Worm (Caenorhabditis elegans) whole organism, early embryonic: Measurements from ENCODE around the gene nhr-142.
"Not testable (repeated sequence)": the region's sequence is repeated elsewhere in the genome, so short reads cannot be mapped to it uniquely, and the experiment has no call there.

Source experiments
- B0310.2 ChIP-seq: sonication (generic microtip); optimal IDR thresholded peaks from 2 replicates; lab custom pipeline; 2016; ENCODE audit warnings: mild to moderate bottlenecking, missing genetic modification characterization, missing compliant biosample characterization
- F13C5.2 ChIP-seq: sonication (generic microtip); optimal IDR thresholded peaks from 2 replicates; lab custom pipeline; 2017; ENCODE audit warnings: mild to moderate bottlenecking, missing genetic modification characterization, inconsistent platforms, missing compliant biosample characterization
- aly-1 ChIP-seq: sonication (generic microtip); optimal IDR thresholded peaks from 2 replicates; lab custom pipeline; 2016; ENCODE audit warnings: missing genetic modification characterization, missing compliant biosample characterization
- ama-1 ChIP-seq: fragments of 150-350 bp; optimal IDR thresholded peaks from 2 replicates; lab custom pipeline; 2014
- ceh-13 ChIP-seq: fragments of 200-800 bp; sonication (Bioruptor generic); optimal IDR thresholded peaks from 2 replicates; lab custom pipeline; 2018; ENCODE audit warnings: mild to moderate bottlenecking, missing genetic modification characterization, missing compliant biosample characterization
- ceh-36 ChIP-seq: sonication (generic microtip); optimal IDR thresholded peaks from 2 replicates; lab custom pipeline; 2016; ENCODE audit warnings: missing genetic modification characterization, inconsistent platforms, missing compliant biosample characterization
- ets-7 ChIP-seq: sonication (generic microtip); optimal IDR thresholded peaks from 2 replicates; lab custom pipeline; 2016; ENCODE audit warnings: missing genotype, missing genetic modification characterization, missing compliant biosample characterization
- flt-1 ChIP-seq: fragments of 200-800 bp; sonication (Bioruptor generic); IDR thresholded peaks from 2 replicates; pipeline ENCODE4 v1.3.6; 2022; ENCODE audit warnings: missing genetic modification characterization, missing compliant biosample characterization
- hmbx-1 ChIP-seq: sonication (generic microtip); optimal IDR thresholded peaks from 2 replicates; lab custom pipeline; 2016; ENCODE audit warnings: mild to moderate bottlenecking, missing genetic modification characterization, missing compliant biosample characterization
- hmg-4 ChIP-seq: fragments of 200-800 bp; sonication (Bioruptor generic); optimal IDR thresholded peaks from 2 replicates; lab custom pipeline; 2018; ENCODE audit warnings: mild to moderate bottlenecking, missing genetic modification characterization, missing compliant biosample characterization
- hnd-1 ChIP-seq: sonication (generic microtip); optimal IDR thresholded peaks from 2 replicates; lab custom pipeline; 2016; ENCODE audit warnings: missing genetic modification characterization, missing compliant biosample characterization
- pes-1 ChIP-seq: fragments of 200-800 bp; sonication (Bioruptor generic); IDR thresholded peaks from 2 replicates; pipeline ENCODE4 v1.3.6; 2022; ENCODE audit warnings: missing genetic modification reagents, missing genetic modification characterization, missing compliant biosample characterization
- scrt-1 ChIP-seq: fragments of 200-800 bp; sonication (Bioruptor generic); IDR thresholded peaks from 2 replicates; pipeline ENCODE4 v1.3.6; 2022; ENCODE audit warnings: missing genetic modification characterization, missing compliant biosample characterization
- sea-1 ChIP-seq: fragments of 200-800 bp; sonication (Bioruptor generic); conservative IDR thresholded peaks from 2 replicates; pipeline ENCODE4 v1.3.6; 2022; ENCODE audit warnings: missing genetic modification characterization, missing compliant biosample characterization
- tbx-11 ChIP-seq: fragments of 200-800 bp; sonication (Bioruptor generic); IDR thresholded peaks from 2 replicates; pipeline ENCODE4 v1.3.6; 2022; ENCODE audit warnings: missing genetic modification characterization, missing compliant biosample characterization
- tbx-37 ChIP-seq: fragments of 200-800 bp; sonication (Bioruptor generic); conservative IDR thresholded peaks from 2 replicates; pipeline ENCODE4 v1.3.6; 2022; ENCODE audit warnings: missing genetic modification reagents, missing genetic modification characterization, missing compliant biosample characterization
- tra-4 ChIP-seq: sonication (generic microtip); optimal IDR thresholded peaks from 2 replicates; lab custom pipeline; 2017; ENCODE audit warnings: missing genetic modification characterization, missing compliant biosample characterization

Gene nhr-142

DNA sequence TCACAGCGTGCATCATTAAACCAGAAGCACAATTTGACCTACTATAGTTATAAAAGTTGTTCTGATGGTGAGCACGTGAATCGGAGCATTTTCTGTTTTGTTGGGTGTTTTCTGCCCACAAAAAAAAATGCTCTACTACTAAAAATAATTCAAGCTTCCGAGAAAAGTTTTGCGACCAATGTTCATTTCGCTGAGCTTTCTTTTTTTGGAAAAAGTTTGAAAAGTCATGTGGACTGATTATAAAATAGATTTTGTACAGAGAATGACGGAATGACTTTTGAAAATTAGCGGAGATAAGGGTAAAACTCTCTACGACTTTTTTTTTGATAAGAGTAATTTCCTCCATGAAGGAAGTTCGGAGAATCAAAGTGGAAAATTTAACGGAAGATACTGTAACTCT is 20.9 kb downstream of the nhr-142 start:
- TF ChIP-seq ceh-36 (tag; lab: Kevin White, UChicago) (no peak), ets-7 (no peak), sea-1 (no peak)

DNA sequence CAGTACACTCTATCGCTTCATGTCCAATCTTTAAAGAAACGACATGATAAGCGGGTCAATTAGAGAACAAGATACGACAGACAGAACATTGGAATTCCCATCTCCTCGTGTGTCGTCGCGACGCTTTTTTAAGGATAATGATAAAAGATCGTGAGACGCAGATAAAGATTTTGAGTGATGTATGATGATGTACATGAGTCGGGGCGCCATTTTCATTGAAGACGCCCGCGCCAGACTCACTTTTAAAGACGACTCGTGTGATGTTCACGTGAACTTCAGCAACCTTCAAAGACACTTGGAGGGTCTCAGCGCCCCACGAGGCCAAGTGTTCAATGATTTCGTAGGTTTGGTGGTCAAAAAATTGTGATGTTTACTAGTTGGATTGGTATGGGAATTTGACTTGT is 22.1 kb downstream of the nhr-142 start:
- TF ChIP-seq tbx-11 (no peak), B0310.2 (tag; lab: Kevin White, UChicago) (no peak), ceh-13 (GFP tag; lab: Kevin White, UChicago) (no peak), hmbx-1 (no peak), flt-1 (GFP tag; lab: Robert Waterston, UW) (no peak), hmg-4 (GFP tag; lab: Kevin White, UChicago) (no peak), ets-7 (no peak), pes-1 (GFP tag; lab: Robert Waterston, UW) (no peak), F13C5.2 (tag; lab: Kevin White, UChicago) (no peak), sea-1 (no peak), ceh-36 (tag; lab: Kevin White, UChicago) (no peak), scrt-1 (GFP tag; lab: Robert Waterston, UW) (no peak), aly-1 (tag; lab: Kevin White, UChicago) (no peak), hnd-1 (no peak), tra-4 (tag; lab: Kevin White, UChicago) (no peak)

DNA sequence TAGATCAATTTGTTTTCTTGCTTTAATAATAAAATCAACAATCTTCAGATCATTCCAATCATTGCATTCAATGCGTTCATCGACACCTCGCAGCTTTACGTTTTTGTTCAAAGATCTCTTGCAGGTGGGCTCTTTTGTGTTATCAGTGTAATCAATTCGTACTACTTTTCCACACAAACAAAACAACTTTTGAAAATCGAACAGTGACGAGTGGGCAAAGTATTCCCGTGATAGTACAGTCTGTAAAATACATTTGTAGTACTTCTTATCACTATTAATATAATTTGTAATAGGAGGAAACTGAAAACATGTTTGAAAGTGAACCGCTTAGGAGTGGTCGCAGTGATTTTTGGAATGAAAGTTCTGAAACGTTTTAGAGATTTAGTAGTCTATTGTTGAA is 25.3 kb downstream of the nhr-142 start, which contains the start of gene pgph-2:
pgph-2 (plus strand) TSS at position 47 of the 400 bp plus-strand sequence.
- TF ChIP-seq ets-7 (no peak), hmg-4 (GFP tag; lab: Kevin White, UChicago) (no peak), hmbx-1 (no peak), F13C5.2 (tag; lab: Kevin White, UChicago) (no peak), scrt-1 (GFP tag; lab: Robert Waterston, UW) (no peak)

DNA sequence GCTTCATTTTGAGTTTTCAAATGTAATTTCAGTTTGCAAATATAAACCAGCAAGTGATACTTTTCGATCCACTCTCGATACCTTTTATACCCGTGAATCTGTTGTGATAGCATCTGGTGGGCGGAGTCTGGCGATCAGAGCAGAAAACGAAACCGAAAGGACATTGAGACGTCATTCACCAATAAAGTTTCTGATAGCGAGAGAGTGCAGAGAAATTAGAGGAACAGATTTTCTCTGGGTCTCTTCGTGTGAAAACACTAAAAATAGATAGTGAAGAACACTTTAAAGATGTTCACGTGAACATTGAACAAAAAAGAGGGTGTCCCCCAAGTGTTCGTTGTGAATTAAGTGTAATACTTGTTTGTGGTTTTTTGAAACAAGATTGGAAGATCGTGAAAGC is 26.6 kb downstream of the nhr-142 start, which contains the start of gene pgph-3:
pgph-3 (minus strand) TSS at position 60 of the 400 bp plus-strand sequence.
- TF ChIP-seq sea-1: no peak
- TF ChIP-seq hnd-1: no peak
- no peak for TF ChIP-seq tbx-37 (GFP tag; lab: Robert Waterston, UW)
- TF ChIP-seq ceh-13 (GFP tag; lab: Kevin White, UChicago): no peak
- TF ChIP-seq ama-1: no peak
- TF ChIP-seq ceh-36 (tag; lab: Kevin White, UChicago): no peak
- TF ChIP-seq hmbx-1: no peak
- no peak for TF ChIP-seq B0310.2 (tag; lab: Kevin White, UChicago)
- TF ChIP-seq ets-7: no peak

DNA sequence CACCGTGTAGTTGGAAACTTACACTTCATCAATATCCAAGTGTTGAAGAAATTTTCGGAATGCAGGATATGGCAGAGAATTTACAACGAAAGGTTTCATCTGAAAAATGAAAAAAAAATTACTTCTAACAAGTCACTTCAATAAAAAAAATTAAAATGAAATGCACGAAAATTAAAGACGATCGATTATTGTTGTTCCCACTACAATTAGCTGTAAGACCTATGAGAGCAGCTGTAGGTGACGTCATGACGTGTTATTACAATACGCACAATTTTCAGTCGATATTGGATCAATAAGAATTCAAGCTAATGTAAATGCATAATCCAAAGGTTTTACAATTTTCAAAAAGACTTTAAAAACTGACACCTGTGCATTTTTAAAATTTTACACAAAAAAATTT is 30.2 kb downstream of the nhr-142 start, which contains the start of gene C53A3.1:
C53A3.1 (minus strand) TSS at position 101 of the 400 bp plus-strand sequence.
- TF ChIP-seq hnd-1: no peak
- TF ChIP-seq tbx-11: no peak
- no peak for TF ChIP-seq scrt-1 (GFP tag; lab: Robert Waterston, UW)
- TF ChIP-seq ceh-13 (GFP tag; lab: Kevin White, UChicago): no peak
- TF ChIP-seq hmbx-1: no peak
- TF ChIP-seq hmg-4 (GFP tag; lab: Kevin White, UChicago): no peak
- TF ChIP-seq ama-1: no peak
- no peak for TF ChIP-seq F13C5.2 (tag; lab: Kevin White, UChicago)
- no peak for TF ChIP-seq pes-1 (GFP tag; lab: Robert Waterston, UW)
- no peak for TF ChIP-seq flt-1 (GFP tag; lab: Robert Waterston, UW)
- TF ChIP-seq sea-1: no peak
- TF ChIP-seq aly-1 (tag; lab: Kevin White, UChicago): no peak
- no peak for TF ChIP-seq ceh-36 (tag; lab: Kevin White, UChicago)
- TF ChIP-seq ets-7: no peak
- no peak for TF ChIP-seq B0310.2 (tag; lab: Kevin White, UChicago)
- no peak for TF ChIP-seq tra-4 (tag; lab: Kevin White, UChicago)
- no peak for TF ChIP-seq tbx-37 (GFP tag; lab: Robert Waterston, UW)

DNA sequence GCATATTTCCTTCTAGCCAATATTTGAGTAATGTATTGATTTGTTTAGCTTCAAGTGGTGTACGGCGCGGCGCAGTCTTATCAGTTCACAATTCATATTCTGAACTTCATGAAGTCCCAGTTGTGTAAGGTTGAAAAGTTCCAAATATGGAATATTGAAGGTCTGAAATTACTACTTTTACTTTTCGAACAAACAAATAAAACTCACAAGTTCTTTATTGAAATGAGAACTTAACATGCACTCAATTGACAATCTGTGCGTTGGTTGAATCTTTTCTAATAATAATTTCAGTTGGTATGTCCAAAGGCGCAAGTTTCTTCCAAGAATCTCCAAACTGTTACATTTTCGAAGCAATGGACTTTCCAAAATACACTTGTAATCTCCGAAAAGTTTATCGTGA is 31.6 kb downstream of the nhr-142 start, which contains the start of gene C53A3.4:
C53A3.4 (minus strand) TSS at position 101 of the 400 bp plus-strand sequence.
- no peak for TF ChIP-seq tbx-37 (GFP tag; lab: Robert Waterston, UW)
- no peak for TF ChIP-seq F13C5.2 (tag; lab: Kevin White, UChicago)
- TF ChIP-seq ceh-36 (tag; lab: Kevin White, UChicago): no peak
- TF ChIP-seq hmg-4 (GFP tag; lab: Kevin White, UChicago): no peak
- no peak for TF ChIP-seq tra-4 (tag; lab: Kevin White, UChicago)
- no peak for TF ChIP-seq tbx-11
- no peak for TF ChIP-seq aly-1 (tag; lab: Kevin White, UChicago)
- no peak for TF ChIP-seq ets-7
- no peak for TF ChIP-seq scrt-1 (GFP tag; lab: Robert Waterston, UW)
- no peak for TF ChIP-seq pes-1 (GFP tag; lab: Robert Waterston, UW)
- TF ChIP-seq hmbx-1: no peak
- no peak for TF ChIP-seq ceh-13 (GFP tag; lab: Kevin White, UChicago)
- no peak for TF ChIP-seq ama-1

DNA sequence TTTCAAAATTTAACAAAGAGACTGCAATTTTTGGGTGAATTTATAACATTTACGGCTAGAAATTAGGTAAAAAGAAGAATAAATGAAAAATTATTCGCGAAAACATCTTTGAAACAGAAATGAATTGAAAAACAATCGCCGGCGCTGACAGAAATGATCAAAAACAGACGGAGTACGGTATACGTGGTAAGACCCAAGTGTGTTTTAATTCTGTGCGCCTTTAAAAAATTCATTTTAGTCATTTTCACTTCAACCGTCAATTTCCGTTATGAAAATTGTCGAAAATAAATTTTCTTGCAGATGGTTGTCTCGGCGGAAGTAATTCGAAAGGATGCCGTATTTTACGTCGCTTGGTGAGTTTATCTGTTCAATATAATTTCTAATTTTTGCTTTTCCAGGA is 34.2 kb downstream of the nhr-142 start, which contains the start of gene C53A3.3:
C53A3.3 (plus strand) TSS at position 301 of the 400 bp plus-strand sequence.
- no peak for TF ChIP-seq B0310.2 (tag; lab: Kevin White, UChicago)
- TF ChIP-seq ets-7: no peak
- no peak for TF ChIP-seq tbx-37 (GFP tag; lab: Robert Waterston, UW)

DNA sequence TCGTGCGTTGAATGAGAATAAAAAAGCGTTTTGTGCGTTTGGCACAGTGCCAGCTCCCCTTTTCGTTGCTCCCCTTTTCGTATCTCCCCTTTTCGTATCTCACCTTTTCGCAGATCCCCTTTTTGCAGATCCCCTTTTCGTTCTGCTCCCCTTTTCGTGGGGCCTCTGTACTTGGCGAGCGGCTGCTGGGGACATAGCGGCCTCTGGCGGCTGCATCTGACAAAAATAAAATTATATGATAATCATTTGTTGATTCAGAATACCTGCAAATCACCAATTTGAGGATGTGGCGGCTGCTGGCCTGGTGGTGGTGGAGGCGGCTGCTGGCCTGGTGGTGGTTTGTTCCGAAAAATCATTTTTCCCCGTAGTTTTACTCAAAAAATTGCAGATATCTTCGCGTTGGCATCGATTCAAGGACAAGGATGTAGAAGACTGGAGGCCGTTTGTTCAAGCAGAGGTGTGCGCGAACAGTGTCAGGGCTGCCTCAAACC is 35.1 kb downstream of the nhr-142 start, which contains the start of gene K09H11.11:
K09H11.11 (minus strand) TSS at position 51 of the 491 bp plus-strand sequence.
- TF ChIP-seq hnd-1; tra-4 (tag; lab: Kevin White, UChicago); ama-1: not testable (repeated sequence)
